Worm (Caenorhabditis elegans) whole organism, L4 larva: Measurements from ENCODE around the gene idpb-5.

ENCODE experiments used
- ZK337.2 ChIP-seq: fragments of 200-800 bp; sonication (Bioruptor generic); IDR thresholded peaks from 2 replicates; pipeline ENCODE4 v1.3.6; 2022; ENCODE audit warnings: missing genetic modification reagents, missing genetic modification characterization, missing compliant biosample characterization
- ceh-28 ChIP-seq: fragments of 150-350 bp; optimal IDR thresholded peaks from 2 replicates; lab custom pipeline; 2014; ENCODE audit warnings: missing biosample characterization, missing genetic modification reagents, missing genetic modification characterization
- ceh-82 ChIP-seq: sonication (generic microtip); optimal IDR thresholded peaks from 2 replicates; lab custom pipeline; 2017; ENCODE audit warnings: missing biosample characterization, missing genetic modification characterization
- dpl-1 ChIP-seq: fragments of 150-350 bp; optimal IDR thresholded peaks from 2 replicates; lab custom pipeline; 2014; ENCODE audit warnings: missing biosample characterization, missing genetic modification reagents, missing genetic modification characterization
- gei-8 ChIP-seq: fragments of 200-800 bp; sonication (Bioruptor generic); optimal IDR thresholded peaks from 2 replicates; lab custom pipeline; 2018; ENCODE audit warnings: mild to moderate bottlenecking, missing genetic modification characterization, missing compliant biosample characterization
- mxl-3 ChIP-seq: fragments of 200-800 bp; sonication (Bioruptor generic); optimal IDR thresholded peaks from 2 replicates; lab custom pipeline; 2018; ENCODE audit warnings: mild to moderate bottlenecking, missing genetic modification characterization, missing compliant biosample characterization
- nhr-237 ChIP-seq: sonication (generic microtip); optimal IDR thresholded peaks from 2 replicates; lab custom pipeline; 2017; ENCODE audit warnings: missing biosample characterization, missing genetic modification characterization
- nhr-76 ChIP-seq: fragments of 150-350 bp; optimal IDR thresholded peaks from 2 replicates; lab custom pipeline; 2014; ENCODE audit warnings: missing biosample characterization, missing genetic modification characterization
- pqm-1 ChIP-seq: sonication (generic microtip); optimal IDR thresholded peaks from 2 replicates; lab custom pipeline; 2017; ENCODE audit warnings: missing biosample characterization, missing genetic modification characterization
- skn-1 ChIP-seq: fragments of 150-350 bp; optimal IDR thresholded peaks from 2 replicates; lab custom pipeline; 2014; ENCODE audit warnings: missing biosample characterization, missing genetic modification characterization

DNA sequence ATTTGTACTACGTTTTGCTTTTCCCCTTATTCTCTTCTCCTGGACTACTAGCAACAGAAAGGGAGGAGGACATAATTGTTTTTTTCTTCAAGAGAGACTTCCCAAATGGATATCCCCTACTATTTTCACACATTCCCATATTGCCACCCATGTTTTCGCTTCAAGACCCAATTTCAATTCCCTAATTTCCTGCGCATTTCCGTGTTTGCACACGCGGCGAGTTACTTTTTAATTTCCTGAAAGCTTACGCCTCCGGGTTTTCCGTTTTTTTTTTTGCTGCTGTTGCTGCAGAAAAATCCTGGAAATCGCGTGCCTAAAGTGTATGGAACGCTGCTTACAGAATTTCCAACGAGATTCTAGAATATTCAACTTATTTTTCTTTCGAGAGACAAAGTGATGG, 13.0 kb downstream of the idpb-5 start:
- TF ChIP-seq ceh-82 (tag; lab: Kevin White, UChicago): no peak
- no peak for TF ChIP-seq dpl-1 (GFP tag; lab: Kevin White, UChicago)
- no peak for TF ChIP-seq pqm-1 (tag; lab: Kevin White, UChicago)
- no peak for TF ChIP-seq skn-1 (tag; lab: Kevin White, UChicago)
- TF ChIP-seq mxl-3 (GFP tag; lab: Kevin White, UChicago): no peak
- no peak for TF ChIP-seq gei-8 (GFP tag; lab: Kevin White, UChicago)
- TF ChIP-seq ceh-28: no peak
- TF ChIP-seq nhr-237 (tag; lab: Kevin White, UChicago): no peak
- no peak for TF ChIP-seq nhr-76
- no peak for TF ChIP-seq ZK337.2 (GFP tag; lab: Robert Waterston, UW)
